Worm (Caenorhabditis elegans) whole organism, L4 larva: ENCODE measurements around the gene ceh-75.

Experiments used
- D1046.2 ChIP-seq: fragments of 200-800 bp; sonication (Bioruptor generic); IDR thresholded peaks from 2 replicates; pipeline ENCODE4 v1.3.6; 2022; ENCODE audit warnings: missing genetic modification characterization, missing compliant biosample characterization
- F37D6.2 ChIP-seq: sonication (generic microtip); optimal IDR thresholded peaks from 2 replicates; lab custom pipeline; 2016; ENCODE audit warnings: mild to moderate bottlenecking, missing genetic modification characterization, missing compliant biosample characterization
- F44E2.7 ChIP-seq: fragments of 200-800 bp; sonication (Bioruptor generic); IDR thresholded peaks from 2 replicates; pipeline ENCODE4 v2.1.2; 2022; ENCODE audit warnings: missing genetic modification characterization, missing compliant biosample characterization
- R02D3.7 ChIP-seq: fragments of 150-350 bp; sonication (generic microtip); optimal IDR thresholded peaks from 3 replicates; lab custom pipeline; 2014; ENCODE audit warnings: missing biosample characterization, missing genetic modification characterization
- T26A8.4 ChIP-seq: fragments of 200-800 bp; sonication (Bioruptor generic); IDR thresholded peaks from 2 replicates; pipeline ENCODE4 v1.3.6; 2022; ENCODE audit warnings: missing genetic modification characterization, missing compliant biosample characterization
- Y105C5A.15 ChIP-seq: fragments of 200-800 bp; sonication (Bioruptor generic); IDR thresholded peaks from 2 replicates; pipeline ENCODE4 v1.3.6; 2022; ENCODE audit warnings: missing genetic modification characterization, missing compliant biosample characterization
- aly-2 ChIP-seq: sonication (generic microtip); optimal IDR thresholded peaks from 2 replicates; lab custom pipeline; 2018; ENCODE audit warnings: missing biosample characterization, missing genetic modification characterization
- attf-4 ChIP-seq: sonication (generic microtip); optimal IDR thresholded peaks from 3 replicates; lab custom pipeline; 2017; ENCODE audit warnings: missing biosample characterization, missing genetic modification characterization
- ceh-20 ChIP-seq: fragments of 200-800 bp; sonication (Bioruptor generic); IDR thresholded peaks from 2 replicates; pipeline ENCODE4 v1.3.6; 2022; ENCODE audit warnings: missing genetic modification reagents, missing genetic modification characterization, missing compliant biosample characterization
- ceh-28 ChIP-seq: fragments of 150-350 bp; optimal IDR thresholded peaks from 2 replicates; lab custom pipeline; 2014; ENCODE audit warnings: missing biosample characterization, missing genetic modification reagents, missing genetic modification characterization
- ceh-82 ChIP-seq: sonication (generic microtip); optimal IDR thresholded peaks from 2 replicates; lab custom pipeline; 2017; ENCODE audit warnings: missing biosample characterization, missing genetic modification characterization
- daf-12 ChIP-seq: fragments of 150-350 bp; optimal IDR thresholded peaks from 2 replicates; lab custom pipeline; 2014; ENCODE audit warnings: missing biosample characterization, missing genetic modification reagents, missing genetic modification characterization
- daf-16 ChIP-seq, 3 experiments: sonication (generic microtip); optimal IDR thresholded peaks; 2 replicates each; lab custom pipeline; 2016 to 2017; ENCODE audit warnings: missing genetic modification characterization in 3 of 3, missing genetic modification reagents in 3 of 3, mild to moderate bottlenecking in 2 of 3, missing compliant biosample characterization in 2 of 3, missing biosample characterization in 1 of 3, moderate library complexity in 1 of 3
- daf-8 ChIP-seq: fragments of 200-800 bp; sonication (Bioruptor generic); IDR thresholded peaks from 2 replicates; pipeline ENCODE4 v1.3.6; 2022; ENCODE audit warnings: missing genetic modification characterization, missing compliant biosample characterization
- dmd-6 ChIP-seq: fragments of 200-800 bp; sonication (Bioruptor generic); IDR thresholded peaks from 2 replicates; pipeline ENCODE4 v1.3.6; 2022; ENCODE audit warnings: missing genetic modification reagents, missing genetic modification characterization, missing compliant biosample characterization
- dpl-1 ChIP-seq: fragments of 150-350 bp; optimal IDR thresholded peaks from 2 replicates; lab custom pipeline; 2014; ENCODE audit warnings: missing biosample characterization, missing genetic modification reagents, missing genetic modification characterization
- duxl-1 ChIP-seq: sonication (generic microtip); optimal IDR thresholded peaks from 2 replicates; lab custom pipeline; 2016; ENCODE audit warnings: mild to moderate bottlenecking, missing genetic modification characterization, moderate library complexity, missing compliant biosample characterization; ENCODE audit not compliant: poor library complexity
- dve-1 ChIP-seq: sonication (generic microtip); optimal IDR thresholded peaks from 2 replicates; lab custom pipeline; 2017; ENCODE audit warnings: antibody characterized with exemption, mild to moderate bottlenecking, missing genetic modification characterization, missing compliant biosample characterization; ENCODE audit not compliant: insufficient read depth
- egl-43 ChIP-seq: fragments of 200-800 bp; sonication (Bioruptor generic); IDR thresholded peaks from 2 replicates; pipeline ENCODE4 v1.3.6; 2022; ENCODE audit warnings: missing genetic modification reagents, missing genetic modification characterization, missing compliant biosample characterization
- gei-8 ChIP-seq: fragments of 200-800 bp; sonication (Bioruptor generic); optimal IDR thresholded peaks from 2 replicates; lab custom pipeline; 2018; ENCODE audit warnings: mild to moderate bottlenecking, missing genetic modification characterization, missing compliant biosample characterization
- lim-7 ChIP-seq: fragments of 200-800 bp; sonication (Bioruptor generic); IDR thresholded peaks from 2 replicates; pipeline ENCODE4 v1.3.6; 2022; ENCODE audit warnings: missing genetic modification characterization, missing compliant biosample characterization
- lin-1 ChIP-seq: fragments of 200-800 bp; sonication (Bioruptor generic); IDR thresholded peaks from 2 replicates; pipeline ENCODE4 v1.3.6; 2022; ENCODE audit warnings: missing genetic modification reagents, missing genetic modification characterization, missing compliant biosample characterization
- lin-13 ChIP-seq: fragments of 150-350 bp; optimal IDR thresholded peaks from 2 replicates; lab custom pipeline; 2014; ENCODE audit warnings: missing biosample characterization, missing genetic modification reagents, missing genetic modification characterization
- lin-38 ChIP-seq: fragments of 200-800 bp; sonication (Bioruptor generic); IDR thresholded peaks from 2 replicates; pipeline ENCODE4 v1.3.6; 2022; ENCODE audit warnings: missing genetic modification reagents, missing genetic modification characterization, missing compliant biosample characterization
- lin-39 ChIP-seq: fragments of 150-350 bp; optimal IDR thresholded peaks from 2 replicates; lab custom pipeline; 2014; ENCODE audit warnings: missing biosample characterization, missing genetic modification reagents, missing genetic modification characterization
- lir-3 ChIP-seq: sonication (generic microtip); optimal IDR thresholded peaks from 2 replicates; lab custom pipeline; 2016; ENCODE audit warnings: mild to moderate bottlenecking, missing genetic modification characterization, missing compliant biosample characterization
- mdt-29 ChIP-seq: fragments of 200-800 bp; sonication (Bioruptor generic); IDR thresholded peaks from 2 replicates; pipeline ENCODE4 v1.3.6; 2022; ENCODE audit warnings: missing genetic modification reagents, missing genetic modification characterization, missing compliant biosample characterization
- mxl-3 ChIP-seq: fragments of 200-800 bp; sonication (Bioruptor generic); optimal IDR thresholded peaks from 2 replicates; lab custom pipeline; 2018; ENCODE audit warnings: mild to moderate bottlenecking, missing genetic modification characterization, missing compliant biosample characterization
- nhr-10 ChIP-seq: fragments of 150-350 bp; optimal IDR thresholded peaks from 2 replicates; lab custom pipeline; 2014; ENCODE audit warnings: missing biosample characterization, missing genetic modification characterization
- nhr-25 ChIP-seq: sonication (generic microtip); optimal IDR thresholded peaks from 2 replicates; lab custom pipeline; 2017; ENCODE audit warnings: missing genetic modification characterization, mild to moderate bottlenecking, missing compliant biosample characterization, antibody characterized with exemption, moderate library complexity, borderline replicate concordance; ENCODE audit not compliant: insufficient read depth
- nhr-41 ChIP-seq: fragments of 200-800 bp; sonication (Bioruptor generic); IDR thresholded peaks from 2 replicates; pipeline ENCODE4 v1.3.6; 2022; ENCODE audit warnings: missing genetic modification reagents, missing genetic modification characterization, missing compliant biosample characterization
- nhr-48 ChIP-seq: sonication (generic microtip); optimal IDR thresholded peaks from 2 replicates; lab custom pipeline; 2016; ENCODE audit warnings: mild to moderate bottlenecking, missing genetic modification characterization, missing compliant biosample characterization
- nhr-77 ChIP-seq: fragments of 150-350 bp; optimal IDR thresholded peaks from 2 replicates; lab custom pipeline; 2014; ENCODE audit warnings: missing biosample characterization, missing genetic modification characterization
- pha-4 ChIP-seq, 2 experiments: fragments of 150-350 bp in 1 of 2; fragments of 200-800 bp in 1 of 2; sonication (Bioruptor generic) in 1 of 2; IDR thresholded peaks in 1 of 2; optimal IDR thresholded peaks in 1 of 2; 2 replicates each; pipeline versions ENCODE4 v1.3.6 to Lab custom; 2014 to 2022; ENCODE audit warnings: missing genetic modification characterization in 2 of 2, missing genetic modification reagents in 2 of 2, missing biosample characterization in 1 of 2, missing compliant biosample characterization in 1 of 2
- php-3 ChIP-seq: fragments of 200-800 bp; sonication (Bioruptor generic); IDR thresholded peaks from 2 replicates; pipeline ENCODE4 v1.3.6; 2022; ENCODE audit warnings: missing genetic modification reagents, missing genetic modification characterization, missing compliant biosample characterization
- saeg-2 ChIP-seq: fragments of 200-800 bp; sonication (Bioruptor generic); IDR thresholded peaks from 2 replicates; pipeline ENCODE4 v1.3.6; 2022; ENCODE audit warnings: missing genetic modification reagents, missing genetic modification characterization, missing compliant biosample characterization
- sdz-12 ChIP-seq: fragments of 200-800 bp; sonication (Bioruptor generic); optimal IDR thresholded peaks from 2 replicates; lab custom pipeline; 2018; ENCODE audit warnings: mild to moderate bottlenecking, missing genetic modification characterization, missing compliant biosample characterization
- spr-1 ChIP-seq: sonication (generic microtip); optimal IDR thresholded peaks from 2 replicates; lab custom pipeline; 2016; ENCODE audit warnings: mild to moderate bottlenecking, missing genetic modification characterization, missing compliant biosample characterization
- tag-97 ChIP-seq: fragments of 200-800 bp; sonication (Bioruptor generic); IDR thresholded peaks from 2 replicates; pipeline ENCODE4 v1.3.6; 2022; ENCODE audit warnings: missing genetic modification characterization, missing compliant biosample characterization
- unc-39 ChIP-seq: sonication (generic microtip); optimal IDR thresholded peaks from 2 replicates; lab custom pipeline; 2017; ENCODE audit warnings: missing biosample characterization, missing genetic modification characterization
- unc-62 ChIP-seq, 3 experiments: fragments of 150-350 bp in 1 of 3; sonication (generic microtip); optimal IDR thresholded peaks in 2 of 3; peaks in 1 of 3; 1 replicate in 1 of 3; 2 replicates in 2 of 3; lab custom pipeline; 2014 to 2017; ENCODE audit warnings: missing biosample characterization in 3 of 3, missing genetic modification characterization in 3 of 3, missing genetic modification reagents in 3 of 3, missing genotype in 1 of 3
- vab-7 ChIP-seq: fragments of 200-800 bp; sonication (Bioruptor generic); IDR thresholded peaks from 2 replicates; pipeline ENCODE4 v1.3.6; 2022; ENCODE audit warnings: missing genetic modification reagents, missing genetic modification characterization, missing compliant biosample characterization
- zag-1 ChIP-seq: fragments of 150-350 bp; optimal IDR thresholded peaks from 2 replicates; lab custom pipeline; 2014; ENCODE audit warnings: missing biosample characterization, missing genetic modification characterization
- zfp-2 ChIP-seq: sonication (generic microtip); optimal IDR thresholded peaks from 2 replicates; lab custom pipeline; 2016; ENCODE audit warnings: mild to moderate bottlenecking, missing genetic modification characterization, missing compliant biosample characterization
- zfp-3 ChIP-seq: fragments of 200-800 bp; sonication (Bioruptor generic); conservative IDR thresholded peaks from 2 replicates; pipeline ENCODE4 v1.3.6; 2022; ENCODE audit warnings: missing genetic modification reagents, missing genetic modification characterization, missing compliant biosample characterization
- zip-11 ChIP-seq: fragments of 200-800 bp; sonication (Bioruptor generic); IDR thresholded peaks from 2 replicates; pipeline ENCODE4 v1.3.6; 2022; ENCODE audit warnings: missing genetic modification characterization, missing compliant biosample characterization
- zip-2 ChIP-seq: fragments of 150-350 bp; optimal IDR thresholded peaks from 2 replicates; lab custom pipeline; 2014; ENCODE audit warnings: missing biosample characterization, missing genetic modification characterization
- ztf-7 ChIP-seq: fragments of 150-350 bp; optimal IDR thresholded peaks from 2 replicates; lab custom pipeline; 2014; ENCODE audit warnings: missing biosample characterization, missing genetic modification characterization

The ceh-75 gene

DNA sequence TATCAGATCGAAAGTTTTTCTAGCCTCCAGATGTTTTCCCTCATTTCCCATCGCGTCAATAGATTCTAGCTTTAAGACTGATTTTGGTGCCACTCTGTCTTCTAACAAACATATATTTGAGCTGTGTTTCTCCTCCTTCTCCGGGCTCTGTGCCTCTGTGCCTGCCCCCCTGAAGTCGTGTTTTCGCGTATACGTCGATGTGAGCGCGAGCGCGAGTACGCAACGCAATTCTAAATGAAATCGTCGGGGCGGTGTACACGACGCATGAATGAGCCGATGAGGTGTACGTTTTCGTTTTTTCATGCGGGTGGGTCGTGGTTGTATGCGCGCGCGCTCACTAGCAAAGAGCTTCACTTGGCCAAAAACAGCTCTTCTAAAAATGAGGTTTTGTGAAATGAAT lies 44.8 kb downstream of the ceh-75 start:
- TF ChIP-seq duxl-1 (tag; lab: Kevin White, UChicago): no peak
- TF ChIP-seq saeg-2 (GFP tag; lab: Robert Waterston, UW): no peak
- no peak for TF ChIP-seq gei-8 (GFP tag; lab: Kevin White, UChicago)
- peak; percentile 56; the same call in 1 of the 2 replicates for TF ChIP-seq egl-43
- TF ChIP-seq nhr-41 (GFP tag; lab: Robert Waterston, UW): no peak
- TF ChIP-seq tag-97: no peak
- no peak for TF ChIP-seq vab-7 (GFP tag; lab: Robert Waterston, UW)
- TF ChIP-seq lim-7: no peak
- TF ChIP-seq ceh-28 (tag; lab: Kevin White, UChicago): no peak
- no peak for TF ChIP-seq dve-1 (tag; lab: Kevin White, UChicago)
- TF ChIP-seq ceh-82: no peak
- TF ChIP-seq daf-16 (GFP tag; optimal IDR thresholded peaks at IDR 0.05; lab: Kevin White, UChicago): no peak
- no peak for TF ChIP-seq daf-16 (tag; optimal IDR thresholded peaks at IDR 0.05; lab: Kevin White, UChicago)
- 0 out of 2 replicates have a peak, but pooled peaks have one; percentile 67 for TF ChIP-seq D1046.2 (GFP tag; lab: Robert Waterston, UW)
- no peak for TF ChIP-seq lin-13 (GFP tag; lab: Kevin White, UChicago)
- no peak for TF ChIP-seq ztf-7 (tag; lab: Kevin White, UChicago)
- TF ChIP-seq F44E2.7: 0 out of 2 replicates have a peak, but pooled peaks have one; percentile 43
- TF ChIP-seq zag-1: no peak
- no peak for TF ChIP-seq zip-2 (tag; lab: Kevin White, UChicago)
- TF ChIP-seq daf-12 (tag; lab: Kevin White, UChicago): no peak

DNA sequence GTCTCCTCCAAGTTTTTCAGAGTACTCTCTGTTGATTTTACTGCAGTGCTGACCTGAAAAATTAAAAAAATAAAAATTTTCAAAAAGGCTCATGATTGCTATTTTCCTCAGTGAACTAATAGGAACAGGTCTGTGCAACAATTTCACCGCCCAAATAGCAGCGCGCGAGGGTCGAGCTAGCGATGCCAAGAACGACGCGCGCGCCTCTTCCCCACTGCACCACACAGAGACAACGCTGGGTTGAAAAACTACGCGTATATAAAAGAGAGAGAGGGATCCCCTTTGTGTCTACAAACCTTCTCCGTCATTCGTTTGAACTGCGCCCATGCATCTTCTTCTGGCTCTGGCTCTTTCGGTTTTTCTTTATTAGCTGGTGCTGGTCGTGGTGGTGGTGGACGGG lies 49.0 kb downstream of the ceh-75 start:
- peak; percentile 79 to 96 for TF ChIP-seq daf-16 (GFP tag; optimal IDR thresholded peaks at IDR 0.05; lab: Kevin White, UChicago)
- no peak for TF ChIP-seq daf-16 (tag; optimal IDR thresholded peaks at IDR 0.05; lab: Kevin White, UChicago)
- peak; percentile 83 for TF ChIP-seq ceh-20 (GFP tag; lab: Robert Waterston, UW)
- no peak for TF ChIP-seq R02D3.7 (tag; lab: Kevin White, UChicago)
- TF ChIP-seq unc-39: no peak
- TF ChIP-seq mxl-3: peak; percentile 71
- TF ChIP-seq nhr-10 (tag; lab: Kevin White, UChicago): no peak
- TF ChIP-seq unc-62 (GFP tag; optimal IDR thresholded peaks at IDR 0.05 in 1 of 2; lab: Kevin White, UChicago): no peak
- TF ChIP-seq unc-62 (tag; optimal IDR thresholded peaks at IDR 0.05; lab: Kevin White, UChicago): no peak
- TF ChIP-seq php-3 (GFP tag; lab: Robert Waterston, UW): peak; percentile 92
- peak; percentile 88 for TF ChIP-seq spr-1 (tag; lab: Kevin White, UChicago)
- no peak for TF ChIP-seq aly-2 (tag; lab: Kevin White, UChicago)
- TF ChIP-seq ztf-7 (tag; lab: Kevin White, UChicago): peak; percentile 66
- peak; percentile 22 for TF ChIP-seq nhr-77 (tag; lab: Kevin White, UChicago)
- TF ChIP-seq nhr-25 (tag; lab: Kevin White, UChicago): no peak
- peak; percentile 83 for TF ChIP-seq lir-3 (tag; lab: Kevin White, UChicago)
- peak; percentile 96 for TF ChIP-seq pha-4 (GFP tag; IDR thresholded peaks at IDR 0.05; lab: Robert Waterston, UW)
- no peak for TF ChIP-seq pha-4 (tag; optimal IDR thresholded peaks at IDR 0.05; lab: Kevin White, UChicago)
- no peak for TF ChIP-seq ceh-82
- peak; percentile 95; the same call in 1 of the 2 replicates for TF ChIP-seq Y105C5A.15 (GFP tag; lab: Robert Waterston, UW)
- TF ChIP-seq zip-11: peak; percentile 91
- TF ChIP-seq lin-38 (GFP tag; lab: Robert Waterston, UW): peak; percentile 87
- peak; percentile 67; the same call in 1 of the 2 replicates for TF ChIP-seq daf-8 (GFP tag; lab: Robert Waterston, UW)
- peak; percentile 27 for TF ChIP-seq dpl-1 (GFP tag; lab: Kevin White, UChicago)
- peak; percentile 65; the same call in 1 of the 2 replicates for TF ChIP-seq saeg-2 (GFP tag; lab: Robert Waterston, UW)
- no peak for TF ChIP-seq lin-39 (tag; lab: Kevin White, UChicago)
- peak; percentile 74; the same call in 1 of the 2 replicates for TF ChIP-seq mdt-29 (GFP tag; lab: Robert Waterston, UW)
- peak; percentile 79 for TF ChIP-seq nhr-48
- TF ChIP-seq D1046.2 (GFP tag; lab: Robert Waterston, UW): peak; percentile 90
- TF ChIP-seq T26A8.4 (GFP tag; lab: Robert Waterston, UW): peak; percentile 92
- TF ChIP-seq zfp-3 (GFP tag; lab: Robert Waterston, UW): peak; percentile 79
- TF ChIP-seq dmd-6: peak; percentile 69
- peak; percentile 94 for TF ChIP-seq lin-1 (GFP tag; lab: Robert Waterston, UW)
- no peak for TF ChIP-seq sdz-12 (GFP tag; lab: Kevin White, UChicago)
- peak; percentile 98 for TF ChIP-seq nhr-41 (GFP tag; lab: Robert Waterston, UW)
- TF ChIP-seq F37D6.2: peak; percentile 79
- no peak for TF ChIP-seq attf-4 (tag; lab: Kevin White, UChicago)
- TF ChIP-seq zfp-2 (tag; lab: Kevin White, UChicago): peak; percentile 47
